Worm (Caenorhabditis elegans) whole organism, L4 larva: Measurements from ENCODE around the gene rcat-1.

Source experiments
- F44E2.7 ChIP-seq: fragments of 200-800 bp; sonication (Bioruptor generic); IDR thresholded peaks from 2 replicates; pipeline ENCODE4 v2.1.2; 2022; ENCODE audit warnings: missing genetic modification characterization, missing compliant biosample characterization
- T20F7.1 ChIP-seq: fragments of 200-800 bp; sonication (Bioruptor generic); optimal IDR thresholded peaks from 2 replicates; lab custom pipeline; 2018; ENCODE audit warnings: mild to moderate bottlenecking, missing genetic modification characterization, missing compliant biosample characterization
- T26A8.4 ChIP-seq: fragments of 200-800 bp; sonication (Bioruptor generic); IDR thresholded peaks from 2 replicates; pipeline ENCODE4 v1.3.6; 2022; ENCODE audit warnings: missing genetic modification characterization, missing compliant biosample characterization
- Y105C5A.15 ChIP-seq: fragments of 200-800 bp; sonication (Bioruptor generic); IDR thresholded peaks from 2 replicates; pipeline ENCODE4 v1.3.6; 2022; ENCODE audit warnings: missing genetic modification characterization, missing compliant biosample characterization
- Y48G9A.11 ChIP-seq: fragments of 200-800 bp; sonication (Bioruptor generic); IDR thresholded peaks from 2 replicates; pipeline ENCODE4 v1.3.6; 2022; ENCODE audit warnings: missing genetic modification reagents, missing genetic modification characterization, missing compliant biosample characterization
- Y5F2A.4 ChIP-seq: fragments of 200-800 bp; sonication (Bioruptor generic); optimal IDR thresholded peaks from 2 replicates; lab custom pipeline; 2018; ENCODE audit warnings: mild to moderate bottlenecking, missing genetic modification characterization, missing compliant biosample characterization
- Y75B8A.6 ChIP-seq: fragments of 200-800 bp; sonication (Bioruptor generic); IDR thresholded peaks from 2 replicates; pipeline ENCODE4 v1.3.6; 2022; ENCODE audit warnings: missing genetic modification reagents, missing genetic modification characterization, missing compliant biosample characterization
- aha-1 ChIP-seq: fragments of 150-350 bp; peaks from one replicate; lab custom pipeline; 2014; ENCODE audit warnings: missing biosample characterization, missing genetic modification characterization
- ama-1 ChIP-seq: fragments of 150-350 bp; optimal IDR thresholded peaks from 2 replicates; lab custom pipeline; 2014; ENCODE audit warnings: inconsistent platforms, mixed read lengths
- arid-1 ChIP-seq: fragments of 200-800 bp; sonication (Bioruptor generic); conservative IDR thresholded peaks from 2 replicates; pipeline ENCODE4 v1.3.6; 2022; ENCODE audit warnings: missing genetic modification reagents, missing genetic modification characterization, missing compliant biosample characterization
- attf-4 ChIP-seq: sonication (generic microtip); optimal IDR thresholded peaks from 3 replicates; lab custom pipeline; 2017; ENCODE audit warnings: missing biosample characterization, missing genetic modification characterization
- ceh-20 ChIP-seq: fragments of 200-800 bp; sonication (Bioruptor generic); IDR thresholded peaks from 2 replicates; pipeline ENCODE4 v1.3.6; 2022; ENCODE audit warnings: missing genetic modification reagents, missing genetic modification characterization, missing compliant biosample characterization
- ceh-28 ChIP-seq: fragments of 150-350 bp; optimal IDR thresholded peaks from 2 replicates; lab custom pipeline; 2014; ENCODE audit warnings: missing biosample characterization, missing genetic modification reagents, missing genetic modification characterization
- ceh-32 ChIP-seq: sonication (generic microtip); optimal IDR thresholded peaks from 2 replicates; lab custom pipeline; 2016; ENCODE audit warnings: mild to moderate bottlenecking, missing genetic modification characterization, missing compliant biosample characterization; ENCODE audit not compliant: poor library complexity
- ceh-44 ChIP-seq: fragments of 200-800 bp; sonication (Bioruptor generic); IDR thresholded peaks from 2 replicates; pipeline ENCODE4 v1.3.6; 2022; ENCODE audit warnings: missing genetic modification reagents, missing genetic modification characterization, missing compliant biosample characterization
- ceh-62 ChIP-seq: sonication (generic microtip); optimal IDR thresholded peaks from 2 replicates; lab custom pipeline; 2017; ENCODE audit warnings: missing biosample characterization, missing genetic modification characterization
- ces-1 ChIP-seq: fragments of 150-350 bp; sonication (generic microtip); optimal IDR thresholded peaks from 4 replicates; lab custom pipeline; 2014; ENCODE audit warnings: missing biosample characterization, missing genetic modification reagents, missing genetic modification characterization
- daf-12 ChIP-seq: fragments of 150-350 bp; optimal IDR thresholded peaks from 2 replicates; lab custom pipeline; 2014; ENCODE audit warnings: missing biosample characterization, missing genetic modification reagents, missing genetic modification characterization
- daf-16 ChIP-seq, 3 experiments: sonication (generic microtip); optimal IDR thresholded peaks; 2 replicates each; lab custom pipeline; 2016 to 2017; ENCODE audit warnings: missing genetic modification characterization in 3 of 3, missing genetic modification reagents in 3 of 3, mild to moderate bottlenecking in 2 of 3, missing compliant biosample characterization in 2 of 3, missing biosample characterization in 1 of 3, moderate library complexity in 1 of 3
- dmd-6 ChIP-seq: fragments of 200-800 bp; sonication (Bioruptor generic); IDR thresholded peaks from 2 replicates; pipeline ENCODE4 v1.3.6; 2022; ENCODE audit warnings: missing genetic modification reagents, missing genetic modification characterization, missing compliant biosample characterization
- dmd-8 ChIP-seq: fragments of 200-800 bp; sonication (Bioruptor generic); IDR thresholded peaks from 2 replicates; pipeline ENCODE4 v1.3.6; 2022; ENCODE audit warnings: missing genetic modification characterization, missing compliant biosample characterization
- dve-1 ChIP-seq: sonication (generic microtip); optimal IDR thresholded peaks from 2 replicates; lab custom pipeline; 2017; ENCODE audit warnings: antibody characterized with exemption, mild to moderate bottlenecking, missing genetic modification characterization, missing compliant biosample characterization; ENCODE audit not compliant: insufficient read depth
- egl-27 ChIP-seq: sonication (generic microtip); optimal IDR thresholded peaks from 3 replicates; lab custom pipeline; 2017; ENCODE audit warnings: missing biosample characterization, missing genetic modification reagents, missing genetic modification characterization
- egl-43 ChIP-seq: fragments of 200-800 bp; sonication (Bioruptor generic); IDR thresholded peaks from 2 replicates; pipeline ENCODE4 v1.3.6; 2022; ENCODE audit warnings: missing genetic modification reagents, missing genetic modification characterization, missing compliant biosample characterization
- hif-1 ChIP-seq, 2 experiments: sonication (generic microtip); optimal IDR thresholded peaks; 2 replicates each; lab custom pipeline; 2016 to 2017; ENCODE audit warnings: missing compliant biosample characterization in 2 of 2, missing genetic modification characterization in 2 of 2, missing genetic modification reagents in 2 of 2, missing genotype in 2 of 2, mild to moderate bottlenecking in 1 of 2
- hlh-11 ChIP-seq: fragments of 200-800 bp; sonication (Bioruptor generic); optimal IDR thresholded peaks from 2 replicates; lab custom pipeline; 2018; ENCODE audit warnings: mild to moderate bottlenecking, missing genetic modification characterization, missing compliant biosample characterization
- hlh-30 ChIP-seq: sonication (generic microtip); optimal IDR thresholded peaks from 2 replicates; lab custom pipeline; 2017; ENCODE audit warnings: antibody characterized with exemption, mild to moderate bottlenecking, missing genetic modification characterization, missing compliant biosample characterization; ENCODE audit not compliant: insufficient read depth
- lin-1 ChIP-seq: fragments of 200-800 bp; sonication (Bioruptor generic); IDR thresholded peaks from 2 replicates; pipeline ENCODE4 v1.3.6; 2022; ENCODE audit warnings: missing genetic modification reagents, missing genetic modification characterization, missing compliant biosample characterization
- lin-38 ChIP-seq: fragments of 200-800 bp; sonication (Bioruptor generic); IDR thresholded peaks from 2 replicates; pipeline ENCODE4 v1.3.6; 2022; ENCODE audit warnings: missing genetic modification reagents, missing genetic modification characterization, missing compliant biosample characterization
- lin-39 ChIP-seq: fragments of 150-350 bp; optimal IDR thresholded peaks from 2 replicates; lab custom pipeline; 2014; ENCODE audit warnings: missing biosample characterization, missing genetic modification reagents, missing genetic modification characterization
- mep-1 ChIP-seq: fragments of 150-350 bp; sonication (generic microtip); optimal IDR thresholded peaks from 3 replicates; lab custom pipeline; 2014; ENCODE audit warnings: missing biosample characterization, missing genetic modification characterization
- mes-2 ChIP-seq: sonication (generic microtip); optimal IDR thresholded peaks from 2 replicates; lab custom pipeline; 2016; ENCODE audit warnings: missing genotype, mild to moderate bottlenecking, missing genetic modification characterization, missing compliant biosample characterization; ENCODE audit not compliant: poor library complexity, severe bottlenecking
- nhr-11 ChIP-seq: fragments of 150-350 bp; optimal IDR thresholded peaks from 2 replicates; lab custom pipeline; 2014; ENCODE audit warnings: missing biosample characterization, missing genetic modification characterization
- nhr-111 ChIP-seq: fragments of 200-800 bp; sonication (Bioruptor generic); optimal IDR thresholded peaks from 2 replicates; lab custom pipeline; 2018; ENCODE audit warnings: mild to moderate bottlenecking, missing genetic modification characterization, missing compliant biosample characterization
- nhr-41 ChIP-seq: fragments of 200-800 bp; sonication (Bioruptor generic); IDR thresholded peaks from 2 replicates; pipeline ENCODE4 v1.3.6; 2022; ENCODE audit warnings: missing genetic modification reagents, missing genetic modification characterization, missing compliant biosample characterization
- nhr-42 ChIP-seq: fragments of 200-800 bp; sonication (Bioruptor generic); IDR thresholded peaks from 2 replicates; pipeline ENCODE4 v1.3.6; 2022; ENCODE audit warnings: missing genetic modification characterization, missing compliant biosample characterization
- pha-4 ChIP-seq, 2 experiments: fragments of 150-350 bp in 1 of 2; fragments of 200-800 bp in 1 of 2; sonication (Bioruptor generic) in 1 of 2; IDR thresholded peaks in 1 of 2; optimal IDR thresholded peaks in 1 of 2; 2 replicates each; pipeline versions ENCODE4 v1.3.6 to Lab custom; 2014 to 2022; ENCODE audit warnings: missing genetic modification characterization in 2 of 2, missing genetic modification reagents in 2 of 2, missing biosample characterization in 1 of 2, missing compliant biosample characterization in 1 of 2
- pqm-1 ChIP-seq: sonication (generic microtip); optimal IDR thresholded peaks from 2 replicates; lab custom pipeline; 2017; ENCODE audit warnings: missing biosample characterization, missing genetic modification characterization
- set-16 ChIP-seq: fragments of 200-800 bp; sonication (Bioruptor generic); IDR thresholded peaks from 2 replicates; pipeline ENCODE4 v1.3.6; 2022; ENCODE audit warnings: missing genetic modification reagents, missing genetic modification characterization, missing compliant biosample characterization
- skn-1 ChIP-seq: fragments of 150-350 bp; optimal IDR thresholded peaks from 2 replicates; lab custom pipeline; 2014; ENCODE audit warnings: missing biosample characterization, missing genetic modification characterization
- snpc-1.2 ChIP-seq: fragments of 200-800 bp; sonication (Bioruptor generic); IDR thresholded peaks from 2 replicates; pipeline ENCODE4 v1.3.6; 2022; ENCODE audit warnings: missing genetic modification reagents, missing genetic modification characterization, missing compliant biosample characterization
- snpc-4 ChIP-seq: fragments of 150-350 bp; optimal IDR thresholded peaks from 2 replicates; lab custom pipeline; 2014; ENCODE audit warnings: missing biosample characterization, missing genetic modification characterization
- vab-7 ChIP-seq: fragments of 200-800 bp; sonication (Bioruptor generic); IDR thresholded peaks from 2 replicates; pipeline ENCODE4 v1.3.6; 2022; ENCODE audit warnings: missing genetic modification reagents, missing genetic modification characterization, missing compliant biosample characterization
- zag-1 ChIP-seq: fragments of 150-350 bp; optimal IDR thresholded peaks from 2 replicates; lab custom pipeline; 2014; ENCODE audit warnings: missing biosample characterization, missing genetic modification characterization
- zfp-3 ChIP-seq: fragments of 200-800 bp; sonication (Bioruptor generic); conservative IDR thresholded peaks from 2 replicates; pipeline ENCODE4 v1.3.6; 2022; ENCODE audit warnings: missing genetic modification reagents, missing genetic modification characterization, missing compliant biosample characterization
- ztf-11 ChIP-seq: fragments of 150-350 bp; optimal IDR thresholded peaks from 2 replicates; lab custom pipeline; 2014; ENCODE audit warnings: missing biosample characterization, missing genetic modification characterization
- ztf-7 ChIP-seq: fragments of 150-350 bp; optimal IDR thresholded peaks from 2 replicates; lab custom pipeline; 2014; ENCODE audit warnings: missing biosample characterization, missing genetic modification characterization

Gene rcat-1

ce11 chrIV:294737-295136 lies 39.5 kb upstream of the rcat-1 start (continued):
- TF ChIP-seq lin-38 (GFP tag; lab: Robert Waterston, UW), result no peak
- TF ChIP-seq ceh-44 (GFP tag; lab: Robert Waterston, UW), result no peak
- TF ChIP-seq Y105C5A.15 (GFP tag; lab: Robert Waterston, UW), result no peak
- TF ChIP-seq skn-1 (tag; lab: Kevin White, UChicago), result no peak
- TF ChIP-seq Y5F2A.4 (GFP tag; lab: Kevin White, UChicago), result no peak
- TF ChIP-seq arid-1, result no peak
- no peak for TF ChIP-seq nhr-11 (tag; lab: Kevin White, UChicago)
- no peak for TF ChIP-seq nhr-42
- no peak for TF ChIP-seq ztf-11 (tag; lab: Kevin White, UChicago)
- TF ChIP-seq dve-1 (tag; lab: Kevin White, UChicago), result peak; percentile 21
- TF ChIP-seq snpc-4 (tag; lab: Kevin White, UChicago), result no peak
- TF ChIP-seq pqm-1 (tag; lab: Kevin White, UChicago), result no peak
- 0 out of 2 replicates have a peak, but pooled peaks have one; percentile 12 for TF ChIP-seq ceh-20 (GFP tag; lab: Robert Waterston, UW)
- TF ChIP-seq lin-1 (GFP tag; lab: Robert Waterston, UW), result peak; percentile 38; the same call in 1 of the 2 replicates
- TF ChIP-seq vab-7 (GFP tag; lab: Robert Waterston, UW), result no peak
- TF ChIP-seq mes-2, result no peak
- 0 out of 2 replicates have a peak, but pooled peaks have one; percentile 31 for TF ChIP-seq dmd-8 (GFP tag; lab: Robert Waterston, UW)
- no peak for TF ChIP-seq attf-4 (tag; lab: Kevin White, UChicago)
- no peak for TF ChIP-seq ama-1
- no peak for TF ChIP-seq nhr-111
- TF ChIP-seq ceh-28, result no peak
- TF ChIP-seq set-16 (GFP tag; lab: Robert Waterston, UW), result no peak
- TF ChIP-seq mep-1 (tag; lab: Kevin White, UChicago), result no peak
- no peak for TF ChIP-seq zag-1
- no peak for TF ChIP-seq Y75B8A.6
- no peak for TF ChIP-seq nhr-41 (GFP tag; lab: Robert Waterston, UW)
- no peak for TF ChIP-seq lin-39 (tag; lab: Kevin White, UChicago)
- no peak for TF ChIP-seq Y48G9A.11
- no peak for TF ChIP-seq ces-1 (GFP tag; lab: Kevin White, UChicago)
- TF ChIP-seq ztf-7 (tag; lab: Kevin White, UChicago), result no peak
- TF ChIP-seq T26A8.4 (GFP tag; lab: Robert Waterston, UW), result peak; percentile 28; the same call in 1 of the 2 replicates
- no peak for TF ChIP-seq hif-1 (tag; optimal IDR thresholded peaks at IDR 0.05; lab: Kevin White, UChicago)

- TF ChIP-seq lin-1 (GFP tag; lab: Robert Waterston, UW), result 0 out of 2 replicates have a peak, but pooled peaks have one; percentile 37
- 0 out of 2 replicates have a peak, but pooled peaks have one; percentile 8 for TF ChIP-seq set-16 (GFP tag; lab: Robert Waterston, UW)
- no peak for TF ChIP-seq ceh-32 (tag; lab: Kevin White, UChicago)
- peak; percentile 45 for TF ChIP-seq pqm-1 (tag; lab: Kevin White, UChicago)
- no peak for TF ChIP-seq mes-2
- no peak for TF ChIP-seq nhr-111
- TF ChIP-seq ceh-62 (tag; lab: Kevin White, UChicago), result no peak
- TF ChIP-seq snpc-1.2 (GFP tag; lab: Robert Waterston, UW), result no peak
- no peak for TF ChIP-seq egl-27 (tag; lab: Kevin White, UChicago)
- TF ChIP-seq hlh-30 (tag; lab: Kevin White, UChicago), result peak; percentile 37
- TF ChIP-seq Y75B8A.6, result no peak
- TF ChIP-seq zag-1, result no peak
- no peak for TF ChIP-seq T20F7.1 (GFP tag; lab: Kevin White, UChicago)
- TF ChIP-seq lin-38 (GFP tag; lab: Robert Waterston, UW), result no peak
- peak in 1 of 2 experiments; percentile 3 for TF ChIP-seq daf-16 (GFP tag; optimal IDR thresholded peaks at IDR 0.05; lab: Kevin White, UChicago)
- peak; percentile 24 for TF ChIP-seq daf-16 (tag; optimal IDR thresholded peaks at IDR 0.05; lab: Kevin White, UChicago)
- no peak for TF ChIP-seq pha-4 (GFP tag; IDR thresholded peaks at IDR 0.05; lab: Robert Waterston, UW)
- TF ChIP-seq pha-4 (tag; optimal IDR thresholded peaks at IDR 0.05; lab: Kevin White, UChicago), result no peak
- TF ChIP-seq aha-1 (tag; lab: Kevin White, UChicago), result peak; percentile 88
- no peak for TF ChIP-seq daf-12 (tag; lab: Kevin White, UChicago)
- no peak for TF ChIP-seq ces-1 (GFP tag; lab: Kevin White, UChicago)
- TF ChIP-seq dmd-6 (GFP tag; lab: Robert Waterston, UW), result peak; percentile 36
- TF ChIP-seq zfp-3 (GFP tag; lab: Robert Waterston, UW), result 0 out of 2 replicates have a peak, but pooled peaks have one; percentile 14
- no peak for TF ChIP-seq F44E2.7 (GFP tag; lab: Robert Waterston, UW)
- no peak for TF ChIP-seq ztf-7 (tag; lab: Kevin White, UChicago)
- TF ChIP-seq hlh-11, result peak; percentile 13
- no peak for TF ChIP-seq egl-43
These were observed 38.9 kb upstream of the rcat-1 start for ce11 chrIV:293995-294700.
